Worm (Caenorhabditis elegans) whole organism, mixed stage, embryonic: ENCODE data around the gene gln-3.

Experiments
- M03D4.4 ChIP-seq: sonication (generic microtip); optimal IDR thresholded peaks from 2 replicates; lab custom pipeline; 2017; ENCODE audit warnings: mild to moderate bottlenecking, missing genetic modification characterization, missing compliant biosample characterization
- bed-3 ChIP-seq: fragments of 200-800 bp; sonication (Bioruptor generic); optimal IDR thresholded peaks from 3 replicates; lab custom pipeline; 2018; ENCODE audit warnings: mild to moderate bottlenecking, missing genetic modification characterization, moderate library complexity, missing compliant biosample characterization
- blmp-1 ChIP-seq: fragments of 150-350 bp; optimal IDR thresholded peaks from 2 replicates; lab custom pipeline; 2014; ENCODE audit warnings: missing biosample characterization, missing genetic modification characterization
- ceh-43 ChIP-seq: fragments of 200-800 bp; sonication (Bioruptor generic); optimal IDR thresholded peaks from 2 replicates; lab custom pipeline; 2018; ENCODE audit warnings: mild to moderate bottlenecking, missing genetic modification characterization, moderate library complexity, missing compliant biosample characterization
- ceh-83 ChIP-seq: fragments of 200-800 bp; sonication (Bioruptor generic); optimal IDR thresholded peaks from 2 replicates; lab custom pipeline; 2018; ENCODE audit warnings: mild to moderate bottlenecking, missing genetic modification characterization, missing compliant biosample characterization
- ces-1 ChIP-seq: fragments of 150-350 bp; optimal IDR thresholded peaks from 2 replicates; lab custom pipeline; 2014; ENCODE audit warnings: missing biosample characterization, missing genetic modification reagents, missing genetic modification characterization
- elt-1 ChIP-seq: sonication (generic microtip); optimal IDR thresholded peaks from 2 replicates; lab custom pipeline; 2017; ENCODE audit warnings: missing genetic modification characterization, mild to moderate bottlenecking, missing compliant biosample characterization, antibody characterized with exemption, moderate library complexity, borderline replicate concordance; ENCODE audit not compliant: insufficient read depth
- elt-3 ChIP-seq: fragments of 150-350 bp; optimal IDR thresholded peaks from 2 replicates; lab custom pipeline; 2014; ENCODE audit warnings: missing biosample characterization, missing genetic modification characterization
- flh-1 ChIP-seq: fragments of 200-800 bp; sonication (Bioruptor generic); optimal IDR thresholded peaks from 2 replicates; lab custom pipeline; 2018; ENCODE audit warnings: mild to moderate bottlenecking, missing genetic modification characterization, moderate library complexity, missing compliant biosample characterization
- ham-2 ChIP-seq: fragments of 200-800 bp; sonication (Bioruptor generic); optimal IDR thresholded peaks from 2 replicates; lab custom pipeline; 2018; ENCODE audit warnings: mild to moderate bottlenecking, missing genetic modification characterization, missing compliant biosample characterization
- hlh-1 ChIP-seq: fragments of 150-350 bp; optimal IDR thresholded peaks from 2 replicates; lab custom pipeline; 2014; ENCODE audit warnings: missing biosample characterization, missing genetic modification reagents, missing genetic modification characterization
- lin-13 ChIP-seq: fragments of 150-350 bp; optimal IDR thresholded peaks from 2 replicates; lab custom pipeline; 2014; ENCODE audit warnings: missing biosample characterization, missing genetic modification characterization
- lin-32 ChIP-seq: fragments of 200-800 bp; sonication (Bioruptor generic); optimal IDR thresholded peaks from 2 replicates; lab custom pipeline; 2018; ENCODE audit warnings: mild to moderate bottlenecking, missing genetic modification characterization, missing compliant biosample characterization
- lsy-2 ChIP-seq: fragments of 150-350 bp; optimal IDR thresholded peaks from 2 replicates; lab custom pipeline; 2014; ENCODE audit warnings: missing biosample characterization, missing genetic modification characterization
- mab-5 ChIP-seq: fragments of 150-350 bp; optimal IDR thresholded peaks from 2 replicates; lab custom pipeline; 2014; ENCODE audit warnings: missing biosample characterization, missing genetic modification characterization
- mep-1 ChIP-seq: fragments of 150-350 bp; optimal IDR thresholded peaks from 2 replicates; lab custom pipeline; 2017; ENCODE audit warnings: missing biosample characterization, missing genetic modification reagents, missing genetic modification characterization, inconsistent platforms
- mls-2 ChIP-seq: sonication (generic microtip); optimal IDR thresholded peaks from 2 replicates; lab custom pipeline; 2016; ENCODE audit warnings: mild to moderate bottlenecking, missing genetic modification characterization, moderate library complexity, missing compliant biosample characterization
- nhr-2 ChIP-seq: fragments of 150-350 bp; optimal IDR thresholded peaks from 2 replicates; lab custom pipeline; 2014; ENCODE audit warnings: missing biosample characterization, missing genetic modification characterization
- nhr-237 ChIP-seq: fragments of 150-350 bp; optimal IDR thresholded peaks from 2 replicates; lab custom pipeline; 2014; ENCODE audit warnings: missing biosample characterization, missing genetic modification characterization
- nhr-28 ChIP-seq: fragments of 150-350 bp; optimal IDR thresholded peaks from 2 replicates; lab custom pipeline; 2014; ENCODE audit warnings: missing biosample characterization, missing genetic modification characterization
- nhr-76 ChIP-seq: sonication (generic microtip); optimal IDR thresholded peaks from 2 replicates; lab custom pipeline; 2017; ENCODE audit warnings: missing biosample characterization, missing genetic modification characterization
- snpc-4 ChIP-seq: fragments of 150-350 bp; optimal IDR thresholded peaks from 2 replicates; lab custom pipeline; 2014; ENCODE audit warnings: missing biosample characterization, missing genetic modification characterization
- sptf-1 ChIP-seq: sonication (generic microtip); optimal IDR thresholded peaks from 2 replicates; lab custom pipeline; 2017; ENCODE audit warnings: mild to moderate bottlenecking, missing genetic modification characterization, moderate library complexity, missing compliant biosample characterization
- unc-120 ChIP-seq: sonication (generic microtip); optimal IDR thresholded peaks from 2 replicates; lab custom pipeline; 2017; ENCODE audit warnings: missing genetic modification characterization, missing compliant biosample characterization; ENCODE audit not compliant: poor library complexity, severe bottlenecking
- unc-39 ChIP-seq: fragments of 150-350 bp; optimal IDR thresholded peaks from 2 replicates; lab custom pipeline; 2014; ENCODE audit warnings: missing biosample characterization, missing genetic modification characterization
- unc-62 ChIP-seq: fragments of 150-350 bp; optimal IDR thresholded peaks from 2 replicates; lab custom pipeline; 2014; ENCODE audit warnings: missing biosample characterization, missing genetic modification reagents, missing genetic modification characterization
- zip-8 ChIP-seq: fragments of 150-350 bp; optimal IDR thresholded peaks from 2 replicates; lab custom pipeline; 2014; ENCODE audit warnings: missing biosample characterization, missing genetic modification characterization
- ztf-11 ChIP-seq: fragments of 150-350 bp; optimal IDR thresholded peaks from 2 replicates; lab custom pipeline; 2014; ENCODE audit warnings: missing biosample characterization, missing genetic modification characterization

Gene gln-3

DNA sequence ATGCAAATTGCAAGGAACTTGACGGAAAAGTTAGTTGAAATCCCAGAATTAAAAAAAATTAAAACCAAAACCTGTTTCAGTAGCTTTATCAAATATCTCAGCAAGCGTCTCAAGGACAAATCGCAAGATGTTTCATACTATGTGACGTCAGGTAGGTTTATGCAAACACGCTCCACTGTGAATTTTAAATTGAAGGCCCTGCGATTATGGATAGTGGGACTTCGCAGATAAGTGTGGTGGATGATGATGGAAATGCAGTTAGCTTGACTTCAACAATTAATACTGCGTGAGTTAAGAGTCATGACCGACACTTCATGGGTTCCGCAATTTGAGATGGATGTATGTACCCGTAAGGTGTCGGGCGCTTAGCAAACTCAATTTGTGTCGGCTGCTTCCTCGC is 29.4 kb upstream of the gln-3 start:
- TF ChIP-seq unc-39 (tag; lab: Kevin White, UChicago), result no peak
- TF ChIP-seq hlh-1, result no peak
- TF ChIP-seq bed-3 (GFP tag; lab: Kevin White, UChicago), result no peak
- TF ChIP-seq flh-1 (GFP tag; lab: Kevin White, UChicago), result no peak
- no peak for TF ChIP-seq nhr-76 (tag; lab: Kevin White, UChicago)
- TF ChIP-seq sptf-1, result no peak
- no peak for TF ChIP-seq unc-62 (GFP tag; lab: Kevin White, UChicago)
- TF ChIP-seq blmp-1 (tag; lab: Kevin White, UChicago), result no peak
- no peak for TF ChIP-seq mab-5 (tag; lab: Kevin White, UChicago)
- TF ChIP-seq elt-1 (tag; lab: Kevin White, UChicago), result no peak
- TF ChIP-seq lin-13 (tag; lab: Kevin White, UChicago), result no peak
- TF ChIP-seq ztf-11 (tag; lab: Kevin White, UChicago), result no peak
- no peak for TF ChIP-seq nhr-2 (tag; lab: Kevin White, UChicago)
- no peak for TF ChIP-seq ham-2 (GFP tag; lab: Kevin White, UChicago)
- no peak for TF ChIP-seq elt-3
- TF ChIP-seq ceh-83 (GFP tag; lab: Kevin White, UChicago), result no peak

- TF ChIP-seq mab-5 (tag; lab: Kevin White, UChicago) (no peak), nhr-76 (tag; lab: Kevin White, UChicago) (no peak), nhr-28 (tag; lab: Kevin White, UChicago) (no peak), unc-62 (GFP tag; lab: Kevin White, UChicago) (no peak), lin-13 (tag; lab: Kevin White, UChicago) (no peak)
These were observed 26.2 kb upstream of the gln-3 start, which contains the start of gene Y7A9A.1 for ce11 chrIV:16196717-16197116. TSS of gene Y7A9A.1 (plus strand) at chrIV:16197017.

ce11 chrIV:16192754-16193153 is 22.3 kb upstream of the gln-3 start:
- TF ChIP-seq nhr-76 (tag; lab: Kevin White, UChicago), result no peak
- TF ChIP-seq lin-32, result no peak
- no peak for TF ChIP-seq ceh-83 (GFP tag; lab: Kevin White, UChicago)
- TF ChIP-seq blmp-1 (tag; lab: Kevin White, UChicago), result no peak
- no peak for TF ChIP-seq sptf-1
- TF ChIP-seq ztf-11 (tag; lab: Kevin White, UChicago), result no peak
- no peak for TF ChIP-seq hlh-1
- TF ChIP-seq flh-1 (GFP tag; lab: Kevin White, UChicago), result no peak
- TF ChIP-seq elt-3, result no peak
- no peak for TF ChIP-seq mab-5 (tag; lab: Kevin White, UChicago)
- TF ChIP-seq lin-13 (tag; lab: Kevin White, UChicago), result no peak
- no peak for TF ChIP-seq unc-39 (tag; lab: Kevin White, UChicago)
- TF ChIP-seq unc-120 (tag; lab: Kevin White, UChicago), result no peak

DNA sequence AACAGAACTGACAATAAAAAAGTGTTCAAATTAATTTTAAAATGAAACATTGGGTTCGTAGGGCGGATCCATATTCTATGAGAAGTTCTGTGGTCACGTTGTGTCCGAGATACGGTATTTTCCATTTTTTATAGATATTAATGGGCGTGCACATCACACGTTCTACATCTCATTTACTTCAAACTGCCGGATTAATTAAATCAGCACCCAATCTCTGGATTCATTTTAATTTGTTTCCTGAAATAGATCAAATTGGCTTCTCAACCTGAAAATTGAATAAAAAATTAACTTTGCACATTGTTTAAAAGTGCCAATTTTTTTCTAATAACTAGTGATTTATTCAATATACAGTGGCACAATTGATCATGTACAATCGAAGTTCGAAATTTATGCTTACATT is 21.1 kb upstream of the gln-3 start:
- no peak for TF ChIP-seq unc-39 (tag; lab: Kevin White, UChicago)
- no peak for TF ChIP-seq unc-120 (tag; lab: Kevin White, UChicago)
- TF ChIP-seq ham-2 (GFP tag; lab: Kevin White, UChicago), result no peak
- no peak for TF ChIP-seq zip-8 (tag; lab: Kevin White, UChicago)
- TF ChIP-seq mep-1 (tag; lab: Kevin White, UChicago), result no peak
- no peak for TF ChIP-seq elt-1 (tag; lab: Kevin White, UChicago)
- TF ChIP-seq ceh-83 (GFP tag; lab: Kevin White, UChicago), result no peak

ce11 chrIV:16186008-16186407 is 15.5 kb upstream of the gln-3 start:
- TF ChIP-seq snpc-4 (no peak), nhr-76 (tag; lab: Kevin White, UChicago) (no peak), ces-1 (GFP tag; lab: Kevin White, UChicago) (no peak), unc-62 (GFP tag; lab: Kevin White, UChicago) (no peak), nhr-28 (tag; lab: Kevin White, UChicago) (no peak), mls-2 (tag; lab: Kevin White, UChicago) (no peak), blmp-1 (tag; lab: Kevin White, UChicago) (no peak), flh-1 (GFP tag; lab: Kevin White, UChicago) (no peak), ceh-43 (no peak), M03D4.4 (tag; lab: Kevin White, UChicago) (no peak), mep-1 (tag; lab: Kevin White, UChicago) (no peak), elt-3 (no peak), unc-39 (tag; lab: Kevin White, UChicago) (no peak), ceh-83 (GFP tag; lab: Kevin White, UChicago) (no peak), nhr-2 (tag; lab: Kevin White, UChicago) (no peak), zip-8 (tag; lab: Kevin White, UChicago) (no peak), sptf-1 (no peak), lsy-2 (tag; lab: Kevin White, UChicago) (no peak), bed-3 (GFP tag; lab: Kevin White, UChicago) (no peak), nhr-237 (tag; lab: Kevin White, UChicago) (no peak)
